Fruit fly (Drosophila melanogaster): ENCODE results near the gene CG16721.

dm6 chrX:5904377-5905085 lies 24.9 kb downstream of the CG16721 start:
- TF ChIP-seq CG8478 (optimal IDR thresholded peaks at IDR 0.05) (no peak), CTCF (optimal IDR thresholded peaks at IDR 0.05) (no peak)

Data from S2 (cell line).